Worm (Caenorhabditis elegans) whole organism, L3 larva: ENCODE data around the gene lido-17.

Source experiments
- ZK546.5 ChIP-seq: sonication (generic microtip); optimal IDR thresholded peaks from 2 replicates; lab custom pipeline; 2017; ENCODE audit warnings: missing biosample characterization, missing genetic modification characterization
- aly-2 ChIP-seq: fragments of 150-350 bp; optimal IDR thresholded peaks from 2 replicates; lab custom pipeline; 2014; ENCODE audit warnings: missing biosample characterization, missing genetic modification characterization
- ama-1 ChIP-seq: fragments of 150-350 bp; optimal IDR thresholded peaks from 2 replicates; lab custom pipeline; 2018
- ceh-28 ChIP-seq: fragments of 150-350 bp; optimal IDR thresholded peaks from 2 replicates; lab custom pipeline; 2014; ENCODE audit warnings: missing biosample characterization, missing genetic modification reagents, missing genetic modification characterization
- egl-5 ChIP-seq: fragments of 150-350 bp; optimal IDR thresholded peaks from 2 replicates; lab custom pipeline; 2017; ENCODE audit warnings: missing biosample characterization, missing genetic modification reagents, missing genetic modification characterization, inconsistent platforms
- elt-1 ChIP-seq: fragments of 150-350 bp; optimal IDR thresholded peaks from 2 replicates; lab custom pipeline; 2014; ENCODE audit warnings: missing biosample characterization, missing genetic modification characterization
- elt-2 ChIP-seq: sonication (generic microtip); optimal IDR thresholded peaks from 2 replicates; lab custom pipeline; 2016; ENCODE audit warnings: missing genetic modification reagents, mild to moderate bottlenecking, missing genetic modification characterization, missing compliant biosample characterization
- elt-3 ChIP-seq, 3 experiments: fragments of 150-350 bp in 1 of 3; sonication (generic microtip) in 2 of 3; optimal IDR thresholded peaks; 2 replicates in 2 of 3; 4 replicates in 1 of 3; lab custom pipeline; 2014 to 2017; ENCODE audit warnings: missing biosample characterization in 3 of 3, missing genetic modification characterization in 3 of 3
- eor-1 ChIP-seq, 2 experiments: fragments of 150-350 bp; optimal IDR thresholded peaks; 2 replicates each; lab custom pipeline; 2014 to 2018; ENCODE audit warnings: missing biosample characterization in 2 of 2, missing genetic modification characterization in 2 of 2
- fkh-10 ChIP-seq: sonication (generic microtip); optimal IDR thresholded peaks from 2 replicates; lab custom pipeline; 2017; ENCODE audit warnings: missing biosample characterization, missing genetic modification reagents, missing genetic modification characterization
- fkh-2 ChIP-seq: fragments of 150-350 bp; optimal IDR thresholded peaks from 2 replicates; lab custom pipeline; 2014; ENCODE audit warnings: missing biosample characterization, missing genetic modification reagents, missing genetic modification characterization
- fos-1 ChIP-seq: fragments of 150-350 bp; optimal IDR thresholded peaks from 2 replicates; lab custom pipeline; 2014; ENCODE audit warnings: missing biosample characterization, missing genetic modification characterization
- hmg-11 ChIP-seq: sonication (generic microtip); optimal IDR thresholded peaks from 2 replicates; lab custom pipeline; 2016; ENCODE audit warnings: missing genetic modification characterization, missing compliant biosample characterization
- lin-15B ChIP-seq: fragments of 150-350 bp; optimal IDR thresholded peaks from 2 replicates; lab custom pipeline; 2014; ENCODE audit warnings: missing biosample characterization, missing genetic modification characterization
- lin-39 ChIP-seq: fragments of 150-350 bp; optimal IDR thresholded peaks from 2 replicates; lab custom pipeline; 2018; ENCODE audit warnings: missing biosample characterization, missing genetic modification reagents, missing genetic modification characterization
- lsy-12 ChIP-seq: sonication (generic microtip); optimal IDR thresholded peaks from 2 replicates; lab custom pipeline; 2016; ENCODE audit warnings: mild to moderate bottlenecking, missing genetic modification characterization, missing compliant biosample characterization
- mml-1 ChIP-seq: fragments of 150-350 bp; sonication (generic microtip); optimal IDR thresholded peaks from 3 replicates; lab custom pipeline; 2014; ENCODE audit warnings: missing biosample characterization, missing genetic modification characterization
- nfya-1 ChIP-seq: sonication (generic microtip); optimal IDR thresholded peaks from 2 replicates; lab custom pipeline; 2017; ENCODE audit warnings: missing genetic modification characterization, mild to moderate bottlenecking, missing compliant biosample characterization, antibody characterized with exemption, moderate library complexity; ENCODE audit not compliant: insufficient read depth
- nhr-11 ChIP-seq: fragments of 150-350 bp; optimal IDR thresholded peaks from 2 replicates; lab custom pipeline; 2014; ENCODE audit warnings: missing biosample characterization, missing genetic modification characterization
- nhr-23 ChIP-seq: fragments of 150-350 bp; optimal IDR thresholded peaks from 2 replicates; lab custom pipeline; 2014; ENCODE audit warnings: missing biosample characterization, missing genetic modification reagents, missing genetic modification characterization
- nhr-237 ChIP-seq: fragments of 150-350 bp; optimal IDR thresholded peaks from 2 replicates; lab custom pipeline; 2014; ENCODE audit warnings: missing biosample characterization, missing genetic modification characterization
- nhr-25 ChIP-seq: sonication (generic microtip); optimal IDR thresholded peaks from 2 replicates; lab custom pipeline; 2017; ENCODE audit warnings: missing biosample characterization, missing genetic modification characterization
- nhr-28 ChIP-seq: fragments of 150-350 bp; optimal IDR thresholded peaks from 2 replicates; lab custom pipeline; 2014; ENCODE audit warnings: missing biosample characterization, missing genetic modification characterization
- nhr-76 ChIP-seq: fragments of 150-350 bp; sonication (generic microtip); optimal IDR thresholded peaks from 5 replicates; lab custom pipeline; 2014; ENCODE audit warnings: missing biosample characterization, missing genetic modification characterization
- nhr-77 ChIP-seq: fragments of 150-350 bp; optimal IDR thresholded peaks from 2 replicates; lab custom pipeline; 2014; ENCODE audit warnings: missing biosample characterization, missing genetic modification characterization
- pha-4 ChIP-seq: fragments of 150-350 bp; optimal IDR thresholded peaks from 2 replicates; lab custom pipeline; 2014; ENCODE audit warnings: missing biosample characterization, missing genetic modification reagents, missing genetic modification characterization
- pqm-1 ChIP-seq: fragments of 150-350 bp; optimal IDR thresholded peaks from 2 replicates; lab custom pipeline; 2017; ENCODE audit warnings: missing biosample characterization, missing genetic modification characterization, inconsistent platforms
- sea-2 ChIP-seq: fragments of 150-350 bp; sonication (generic microtip); optimal IDR thresholded peaks from 4 replicates; lab custom pipeline; 2014; ENCODE audit warnings: missing biosample characterization, missing genetic modification reagents, missing genetic modification characterization
- skn-1 ChIP-seq: fragments of 150-350 bp; optimal IDR thresholded peaks from 2 replicates; lab custom pipeline; 2014; ENCODE audit warnings: missing biosample characterization, missing genetic modification characterization
- snpc-4 ChIP-seq: fragments of 150-350 bp; optimal IDR thresholded peaks from 2 replicates; lab custom pipeline; 2014; ENCODE audit warnings: missing biosample characterization, missing genetic modification characterization
- tbx-2 ChIP-seq: sonication (generic microtip); optimal IDR thresholded peaks from 2 replicates; lab custom pipeline; 2016; ENCODE audit warnings: mild to moderate bottlenecking, missing genetic modification characterization, missing compliant biosample characterization
- unc-39 ChIP-seq: sonication (generic microtip); optimal IDR thresholded peaks from 4 replicates; lab custom pipeline; 2017; ENCODE audit warnings: missing biosample characterization, missing genetic modification characterization
- unc-62 ChIP-seq: fragments of 150-350 bp; sonication (generic microtip); optimal IDR thresholded peaks from 4 replicates; lab custom pipeline; 2014; ENCODE audit warnings: missing biosample characterization, missing genetic modification reagents, missing genetic modification characterization

The lido-17 gene

ce11 chrII:9403087-9403486, 10.5 kb upstream of the lido-17 start, which contains the start of gene Y51B9A.6:
Gene Y51B9A.6, minus strand, starts transcription at chrII:9403187.
- TF ChIP-seq nhr-11 (tag; lab: Kevin White, UChicago) = no peak
- TF ChIP-seq, all 47 proteins: peak for 0

DNA sequence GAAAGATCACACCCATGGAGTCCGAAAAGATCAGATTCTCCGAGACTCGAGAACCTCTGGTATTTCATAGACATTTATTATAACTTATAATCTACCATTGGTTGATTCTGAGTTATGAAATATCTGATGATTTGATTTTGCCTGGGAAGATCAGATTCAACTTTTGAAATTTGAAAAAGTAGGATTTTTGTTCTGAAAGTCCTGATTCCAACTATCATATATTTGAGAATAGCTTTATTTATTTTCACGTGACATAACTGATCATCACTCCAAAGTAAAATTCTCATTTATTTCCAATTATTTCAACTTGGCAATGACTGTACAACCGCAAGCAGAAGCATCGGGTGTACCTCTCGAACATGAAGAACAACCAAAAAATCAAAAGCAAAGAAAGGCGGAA, 7.1 kb upstream of the lido-17 start, which contains the start of gene Y51B9A.7:
Gene Y51B9A.7 (plus strand): TSS at position 301 of the 400 bp plus-strand sequence.
- TF ChIP-seq sea-2 (GFP tag; lab: Kevin White, UChicago) (no peak), aly-2 (tag; lab: Kevin White, UChicago) (no peak), hmg-11 (tag; lab: Kevin White, UChicago) (no peak), mml-1 (tag; lab: Kevin White, UChicago) (no peak), ZK546.5 (tag; lab: Kevin White, UChicago) (no peak), nhr-237 (tag; lab: Kevin White, UChicago) (no peak), egl-5 (tag; lab: Kevin White, UChicago) (no peak), elt-2 (tag; lab: Kevin White, UChicago) (no peak), nhr-76 (tag; lab: Kevin White, UChicago) (no peak), snpc-4 (tag; lab: Kevin White, UChicago) (no peak), nhr-25 (tag; lab: Kevin White, UChicago) (no peak), elt-1 (no peak), pqm-1 (tag; lab: Kevin White, UChicago) (no peak), eor-1 (tag; optimal IDR thresholded peaks at IDR 0.05; lab: Kevin White, UChicago) (no peak), unc-62 (GFP tag; lab: Kevin White, UChicago) (no peak), pha-4 (tag; lab: Kevin White, UChicago) (no peak), ama-1 (no peak)
- TF ChIP-seq, all 47 proteins: peak for 0

- no peak for TF ChIP-seq eor-1 (tag; optimal IDR thresholded peaks at IDR 0.05; lab: Kevin White, UChicago)
- TF ChIP-seq unc-39 (tag; lab: Kevin White, UChicago) = no peak
- TF ChIP-seq lsy-12 = no peak
- no peak for TF ChIP-seq fkh-10 (GFP tag; lab: Kevin White, UChicago)
- no peak for TF ChIP-seq skn-1 (tag; lab: Kevin White, UChicago)
- no peak for TF ChIP-seq elt-3 (tag; optimal IDR thresholded peaks at IDR 0.05; lab: Kevin White, UChicago)
- no peak for TF ChIP-seq lin-15B (tag; lab: Kevin White, UChicago)
- TF ChIP-seq ceh-28 (tag; lab: Kevin White, UChicago) = no peak
- no peak for TF ChIP-seq lin-39 (tag; lab: Kevin White, UChicago)
These were observed 5.8 kb upstream of the lido-17 start, which contains the start of the genes Y51B9A.14 and Y51B9A.8 for ce11 chrII:9398370-9398901. Gene Y51B9A.14, minus strand, starts transcription at chrII:9398470. Gene Y51B9A.8, plus strand, starts transcription at chrII:9398851.

- peak; percentile 22 for TF ChIP-seq elt-2 (tag; lab: Kevin White, UChicago)
- no peak for TF ChIP-seq ama-1
- TF ChIP-seq, all 47 proteins: peak for 1
These were observed 4.9 kb upstream of the lido-17 start, which contains the start of gene Y51B9A.9 for ce11 chrII:9397496-9397895. Gene Y51B9A.9, minus strand, starts transcription at chrII:9397596.

- TF ChIP-seq nfya-1 (tag; lab: Kevin White, UChicago) (no peak), nhr-23 (no peak), fkh-2 (no peak), lsy-12 (no peak), fos-1 (no peak), elt-3 (tag; optimal IDR thresholded peaks at IDR 0.05; lab: Kevin White, UChicago) (no peak), nhr-77 (tag; lab: Kevin White, UChicago) (no peak), tbx-2 (tag; lab: Kevin White, UChicago) (no peak), nhr-28 (no peak)
These were observed 7.4 kb downstream of the lido-17 start, which contains the start of gene C06C3.7 for ce11 chrII:9385241-9385640. Gene C06C3.7, plus strand, starts transcription at chrII:9385541.

- no peak for TF ChIP-seq elt-2 (tag; lab: Kevin White, UChicago)
These were observed 12.8 kb downstream of the lido-17 start, which contains the start of gene srh-48 for ce11 chrII:9379796-9380195. Gene srh-48, plus strand, starts transcription at chrII:9380096.
